Worm (Caenorhabditis elegans) whole organism, L3 larva: ENCODE measurements around the gene F13D11.3.

Source experiments
- R02D3.7 ChIP-seq: fragments of 150-350 bp; optimal IDR thresholded peaks from 2 replicates; lab custom pipeline; 2014; ENCODE audit warnings: missing biosample characterization, missing genetic modification characterization
- ZK546.5 ChIP-seq: sonication (generic microtip); optimal IDR thresholded peaks from 2 replicates; lab custom pipeline; 2017; ENCODE audit warnings: missing biosample characterization, missing genetic modification characterization
- aly-2 ChIP-seq: fragments of 150-350 bp; optimal IDR thresholded peaks from 2 replicates; lab custom pipeline; 2014; ENCODE audit warnings: missing biosample characterization, missing genetic modification characterization
- ama-1 ChIP-seq: fragments of 150-350 bp; optimal IDR thresholded peaks from 2 replicates; lab custom pipeline; 2018
- ceh-16 ChIP-seq: sonication (generic microtip); optimal IDR thresholded peaks from 2 replicates; lab custom pipeline; 2017; ENCODE audit warnings: missing biosample characterization, missing genetic modification characterization
- ceh-28 ChIP-seq: fragments of 150-350 bp; optimal IDR thresholded peaks from 2 replicates; lab custom pipeline; 2014; ENCODE audit warnings: missing biosample characterization, missing genetic modification reagents, missing genetic modification characterization
- ceh-82 ChIP-seq: fragments of 150-350 bp; optimal IDR thresholded peaks from 2 replicates; lab custom pipeline; 2014; ENCODE audit warnings: missing biosample characterization, missing genetic modification characterization
- ceh-9 ChIP-seq: sonication (generic microtip); optimal IDR thresholded peaks from 2 replicates; lab custom pipeline; 2018; ENCODE audit warnings: missing biosample characterization, missing genetic modification characterization
- daf-12 ChIP-seq: fragments of 150-350 bp; optimal IDR thresholded peaks from 2 replicates; lab custom pipeline; 2014; ENCODE audit warnings: missing biosample characterization, missing genetic modification reagents, missing genetic modification characterization
- egl-27 ChIP-seq: sonication (generic microtip); optimal IDR thresholded peaks from 4 replicates; lab custom pipeline; 2017; ENCODE audit warnings: missing biosample characterization, missing genetic modification reagents, missing genetic modification characterization
- egl-5 ChIP-seq: fragments of 150-350 bp; optimal IDR thresholded peaks from 2 replicates; lab custom pipeline; 2017; ENCODE audit warnings: missing biosample characterization, missing genetic modification reagents, missing genetic modification characterization, inconsistent platforms
- elt-1 ChIP-seq: fragments of 150-350 bp; optimal IDR thresholded peaks from 2 replicates; lab custom pipeline; 2014; ENCODE audit warnings: missing biosample characterization, missing genetic modification characterization
- elt-2 ChIP-seq: sonication (generic microtip); optimal IDR thresholded peaks from 2 replicates; lab custom pipeline; 2016; ENCODE audit warnings: missing genetic modification reagents, mild to moderate bottlenecking, missing genetic modification characterization, missing compliant biosample characterization
- elt-3 ChIP-seq, 3 experiments: fragments of 150-350 bp in 1 of 3; sonication (generic microtip) in 2 of 3; optimal IDR thresholded peaks; 2 replicates in 2 of 3; 4 replicates in 1 of 3; lab custom pipeline; 2014 to 2017; ENCODE audit warnings: missing biosample characterization in 3 of 3, missing genetic modification characterization in 3 of 3
- eor-1 ChIP-seq, 2 experiments: fragments of 150-350 bp; optimal IDR thresholded peaks; 2 replicates each; lab custom pipeline; 2014 to 2018; ENCODE audit warnings: missing biosample characterization in 2 of 2, missing genetic modification characterization in 2 of 2
- fkh-10 ChIP-seq: sonication (generic microtip); optimal IDR thresholded peaks from 2 replicates; lab custom pipeline; 2017; ENCODE audit warnings: missing biosample characterization, missing genetic modification reagents, missing genetic modification characterization
- fkh-2 ChIP-seq: fragments of 150-350 bp; optimal IDR thresholded peaks from 2 replicates; lab custom pipeline; 2014; ENCODE audit warnings: missing biosample characterization, missing genetic modification reagents, missing genetic modification characterization
- fos-1 ChIP-seq: fragments of 150-350 bp; optimal IDR thresholded peaks from 2 replicates; lab custom pipeline; 2014; ENCODE audit warnings: missing biosample characterization, missing genetic modification characterization
- hmg-11 ChIP-seq: sonication (generic microtip); optimal IDR thresholded peaks from 2 replicates; lab custom pipeline; 2016; ENCODE audit warnings: missing genetic modification characterization, missing compliant biosample characterization
- jun-1 ChIP-seq: fragments of 150-350 bp; optimal IDR thresholded peaks from 2 replicates; lab custom pipeline; 2014; ENCODE audit warnings: missing biosample characterization, missing genetic modification reagents, missing genetic modification characterization
- lin-15B ChIP-seq: fragments of 150-350 bp; optimal IDR thresholded peaks from 2 replicates; lab custom pipeline; 2014; ENCODE audit warnings: missing biosample characterization, missing genetic modification characterization
- lin-39 ChIP-seq: fragments of 150-350 bp; optimal IDR thresholded peaks from 2 replicates; lab custom pipeline; 2018; ENCODE audit warnings: missing biosample characterization, missing genetic modification reagents, missing genetic modification characterization
- lsy-12 ChIP-seq: sonication (generic microtip); optimal IDR thresholded peaks from 2 replicates; lab custom pipeline; 2016; ENCODE audit warnings: mild to moderate bottlenecking, missing genetic modification characterization, missing compliant biosample characterization
- mdl-1 ChIP-seq: fragments of 150-350 bp; optimal IDR thresholded peaks from 2 replicates; lab custom pipeline; 2014; ENCODE audit warnings: missing biosample characterization, missing genetic modification characterization
- mml-1 ChIP-seq: fragments of 150-350 bp; sonication (generic microtip); optimal IDR thresholded peaks from 3 replicates; lab custom pipeline; 2014; ENCODE audit warnings: missing biosample characterization, missing genetic modification characterization
- nfya-1 ChIP-seq: sonication (generic microtip); optimal IDR thresholded peaks from 2 replicates; lab custom pipeline; 2017; ENCODE audit warnings: missing genetic modification characterization, mild to moderate bottlenecking, missing compliant biosample characterization, antibody characterized with exemption, moderate library complexity; ENCODE audit not compliant: insufficient read depth
- nhr-11 ChIP-seq: fragments of 150-350 bp; optimal IDR thresholded peaks from 2 replicates; lab custom pipeline; 2014; ENCODE audit warnings: missing biosample characterization, missing genetic modification characterization
- nhr-12 ChIP-seq: fragments of 150-350 bp; optimal IDR thresholded peaks from 2 replicates; lab custom pipeline; 2014; ENCODE audit warnings: missing biosample characterization, missing genetic modification characterization
- nhr-23 ChIP-seq: fragments of 150-350 bp; optimal IDR thresholded peaks from 2 replicates; lab custom pipeline; 2014; ENCODE audit warnings: missing biosample characterization, missing genetic modification reagents, missing genetic modification characterization
- nhr-237 ChIP-seq: fragments of 150-350 bp; optimal IDR thresholded peaks from 2 replicates; lab custom pipeline; 2014; ENCODE audit warnings: missing biosample characterization, missing genetic modification characterization
- nhr-25 ChIP-seq: sonication (generic microtip); optimal IDR thresholded peaks from 2 replicates; lab custom pipeline; 2017; ENCODE audit warnings: missing biosample characterization, missing genetic modification characterization
- nhr-28 ChIP-seq: fragments of 150-350 bp; optimal IDR thresholded peaks from 2 replicates; lab custom pipeline; 2014; ENCODE audit warnings: missing biosample characterization, missing genetic modification characterization
- nhr-43 ChIP-seq: sonication (generic microtip); optimal IDR thresholded peaks from 2 replicates; lab custom pipeline; 2016; ENCODE audit warnings: mild to moderate bottlenecking, missing genetic modification characterization, missing compliant biosample characterization; ENCODE audit not compliant: poor library complexity, severe bottlenecking
- nhr-67 ChIP-seq: fragments of 150-350 bp; optimal IDR thresholded peaks from 2 replicates; lab custom pipeline; 2014; ENCODE audit warnings: missing biosample characterization, missing genetic modification characterization
- nhr-76 ChIP-seq: fragments of 150-350 bp; sonication (generic microtip); optimal IDR thresholded peaks from 5 replicates; lab custom pipeline; 2014; ENCODE audit warnings: missing biosample characterization, missing genetic modification characterization
- nhr-77 ChIP-seq: fragments of 150-350 bp; optimal IDR thresholded peaks from 2 replicates; lab custom pipeline; 2014; ENCODE audit warnings: missing biosample characterization, missing genetic modification characterization
- pha-4 ChIP-seq: fragments of 150-350 bp; optimal IDR thresholded peaks from 2 replicates; lab custom pipeline; 2014; ENCODE audit warnings: missing biosample characterization, missing genetic modification reagents, missing genetic modification characterization
- pqm-1 ChIP-seq: fragments of 150-350 bp; optimal IDR thresholded peaks from 2 replicates; lab custom pipeline; 2017; ENCODE audit warnings: missing biosample characterization, missing genetic modification characterization, inconsistent platforms
- sea-2 ChIP-seq: fragments of 150-350 bp; sonication (generic microtip); optimal IDR thresholded peaks from 4 replicates; lab custom pipeline; 2014; ENCODE audit warnings: missing biosample characterization, missing genetic modification reagents, missing genetic modification characterization
- skn-1 ChIP-seq: fragments of 150-350 bp; optimal IDR thresholded peaks from 2 replicates; lab custom pipeline; 2014; ENCODE audit warnings: missing biosample characterization, missing genetic modification characterization
- snpc-4 ChIP-seq: fragments of 150-350 bp; optimal IDR thresholded peaks from 2 replicates; lab custom pipeline; 2014; ENCODE audit warnings: missing biosample characterization, missing genetic modification characterization
- tbx-2 ChIP-seq: sonication (generic microtip); optimal IDR thresholded peaks from 2 replicates; lab custom pipeline; 2016; ENCODE audit warnings: mild to moderate bottlenecking, missing genetic modification characterization, missing compliant biosample characterization
- unc-39 ChIP-seq: sonication (generic microtip); optimal IDR thresholded peaks from 4 replicates; lab custom pipeline; 2017; ENCODE audit warnings: missing biosample characterization, missing genetic modification characterization
- unc-62 ChIP-seq: fragments of 150-350 bp; sonication (generic microtip); optimal IDR thresholded peaks from 4 replicates; lab custom pipeline; 2014; ENCODE audit warnings: missing biosample characterization, missing genetic modification reagents, missing genetic modification characterization
- zag-1 ChIP-seq: fragments of 150-350 bp; optimal IDR thresholded peaks from 2 replicates; lab custom pipeline; 2014; ENCODE audit warnings: missing biosample characterization, missing genetic modification characterization
- ztf-11 ChIP-seq: fragments of 150-350 bp; optimal IDR thresholded peaks from 2 replicates; lab custom pipeline; 2014; ENCODE audit warnings: missing biosample characterization, missing genetic modification characterization
- ztf-4 ChIP-seq: fragments of 150-350 bp; optimal IDR thresholded peaks from 2 replicates; lab custom pipeline; 2014; ENCODE audit warnings: missing biosample characterization, missing genetic modification characterization

F13D11.3 gene

ce11 chrX:5775804-5776252 is 29.9 kb downstream of the F13D11.3 start:
- peak; percentile 75 for TF ChIP-seq elt-2
- TF ChIP-seq lin-15B (tag; lab: Kevin White, UChicago): peak; percentile 69
- peak; percentile 24 for TF ChIP-seq fkh-10 (GFP tag; lab: Kevin White, UChicago)
- TF ChIP-seq ztf-11 (tag; lab: Kevin White, UChicago): no peak
- TF ChIP-seq R02D3.7: no peak
- TF ChIP-seq skn-1: no peak
- TF ChIP-seq ceh-9 (tag; lab: Kevin White, UChicago): no peak
- TF ChIP-seq mdl-1 (tag; lab: Kevin White, UChicago): no peak
- no peak for TF ChIP-seq daf-12 (tag; lab: Kevin White, UChicago)
- no peak for TF ChIP-seq nhr-77 (tag; lab: Kevin White, UChicago)
- no peak for TF ChIP-seq nhr-25 (tag; lab: Kevin White, UChicago)
- TF ChIP-seq ceh-82 (tag; lab: Kevin White, UChicago): no peak
- peak; percentile 72 for TF ChIP-seq lin-39 (tag; lab: Kevin White, UChicago)
- peak; percentile 27 for TF ChIP-seq ceh-16 (tag; lab: Kevin White, UChicago)
- TF ChIP-seq pha-4: peak; percentile 51
- TF ChIP-seq ZK546.5 (tag; lab: Kevin White, UChicago): no peak
- TF ChIP-seq mml-1 (tag; lab: Kevin White, UChicago): no peak
- TF ChIP-seq nhr-11 (tag; lab: Kevin White, UChicago): no peak
- TF ChIP-seq ceh-28 (tag; lab: Kevin White, UChicago): no peak
- no peak for TF ChIP-seq eor-1 (tag; optimal IDR thresholded peaks at IDR 0.05; lab: Kevin White, UChicago)
- TF ChIP-seq nhr-28: no peak
- TF ChIP-seq zag-1 (tag; lab: Kevin White, UChicago): no peak
- no peak for TF ChIP-seq nhr-12 (tag; lab: Kevin White, UChicago)
- TF ChIP-seq egl-5 (tag; lab: Kevin White, UChicago): peak; percentile 71
- peak; percentile 68 for TF ChIP-seq snpc-4
- TF ChIP-seq nhr-23: peak; percentile 80
- no peak for TF ChIP-seq fkh-2
- TF ChIP-seq elt-1 (tag; lab: Kevin White, UChicago): no peak
- TF ChIP-seq hmg-11 (tag; lab: Kevin White, UChicago): peak; percentile 50
- TF ChIP-seq lsy-12: no peak
- no peak for TF ChIP-seq jun-1 (tag; lab: Kevin White, UChicago)
- no peak for TF ChIP-seq unc-62 (GFP tag; lab: Kevin White, UChicago)
- no peak for TF ChIP-seq elt-3 (tag; optimal IDR thresholded peaks at IDR 0.05; lab: Kevin White, UChicago)
- no peak for TF ChIP-seq fos-1 (tag; lab: Kevin White, UChicago)
- peak; percentile 69 for TF ChIP-seq nfya-1 (tag; lab: Kevin White, UChicago)
- peak; percentile 1 for TF ChIP-seq pqm-1 (tag; lab: Kevin White, UChicago)
- no peak for TF ChIP-seq nhr-76 (tag; lab: Kevin White, UChicago)
- TF ChIP-seq nhr-237 (tag; lab: Kevin White, UChicago): no peak
- no peak for TF ChIP-seq unc-39
- peak; percentile 17 for TF ChIP-seq tbx-2 (tag; lab: Kevin White, UChicago)
- TF ChIP-seq aly-2 (tag; lab: Kevin White, UChicago): no peak
- TF ChIP-seq egl-27 (tag; lab: Kevin White, UChicago): no peak
- TF ChIP-seq ama-1 (lab: Kevin White, UChicago): no peak
- TF ChIP-seq nhr-67 (tag; lab: Kevin White, UChicago): no peak
- TF ChIP-seq sea-2: no peak
- no peak for TF ChIP-seq ztf-4 (tag; lab: Kevin White, UChicago)
- TF ChIP-seq nhr-43 (tag; lab: Kevin White, UChicago): no peak
